Fruit fly (Drosophila melanogaster): Measurements from ENCODE around the gene TMEM216.

DNA sequence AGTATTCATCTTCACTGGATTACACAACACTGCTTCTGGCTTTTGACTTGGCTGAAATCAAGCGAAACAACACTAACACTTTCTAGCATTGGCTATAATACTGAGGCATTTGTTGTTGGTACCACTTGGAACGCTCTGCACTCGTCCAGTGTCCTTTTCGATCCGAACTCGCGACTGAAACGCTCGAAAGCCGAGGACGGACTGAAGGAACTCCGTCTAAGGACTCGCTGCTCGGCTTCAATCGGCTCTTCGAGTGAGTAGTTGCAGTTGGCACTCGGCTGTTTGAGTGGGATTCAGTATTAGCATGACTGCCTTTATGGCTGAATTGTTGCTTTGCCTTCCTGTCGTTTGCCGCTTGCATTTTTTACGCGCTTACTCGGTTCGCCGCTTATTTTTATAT lies 52.0 kb downstream of the TMEM216 start, which contains the start of the genes CG34135 and CG11768:
- no peak for TF ChIP-seq CG14711 (tag; optimal IDR thresholded peaks at IDR 0.05)
- TF ChIP-seq ovo (GFP tag; optimal IDR thresholded peaks at IDR 0.05) = no peak
- TF ChIP-seq Clk (GFP tag; optimal IDR thresholded peaks at IDR 0.05) = no peak
- TF ChIP-seq toe (GFP tag; optimal IDR thresholded peaks at IDR 0.05) = no peak
- no peak for TF ChIP-seq kay (GFP tag; ENCODE audit: borderline replicate concordance)

Measured in whole organism, adult.